Fruit fly (Drosophila melanogaster) whole organism, embryonic: ENCODE results near the gene Pdfr.

ENCODE experiments used
- CG10366 ChIP-seq: fragments of 200-800 bp; sonication (Bioruptor generic); IDR thresholded peaks from 2 replicates; pipeline ENCODE4 v1.3.6; 2022; ENCODE audit warnings: missing biosample characterization, missing genetic modification characterization
- CG10462 ChIP-seq: fragments of 200-800 bp; sonication (Bioruptor generic); optimal IDR thresholded peaks from 2 replicates; lab custom pipeline; 2016; ENCODE audit warnings: missing biosample characterization, missing genetic modification characterization
- CG10979 ChIP-seq: fragments of 200-800 bp; sonication (Bioruptor generic); optimal IDR thresholded peaks from 2 replicates; lab custom pipeline; 2018; ENCODE audit warnings: missing biosample characterization, mild to moderate bottlenecking, missing genetic modification characterization, moderate library complexity
- CG11398 ChIP-seq: fragments of 200-800 bp; sonication (Bioruptor generic); optimal IDR thresholded peaks from 2 replicates; lab custom pipeline; 2016; ENCODE audit warnings: missing biosample characterization, missing genetic modification characterization
- CG11723 ChIP-seq: fragments of 200-800 bp; sonication (Bioruptor generic); optimal IDR thresholded peaks from 2 replicates; lab custom pipeline; 2017; ENCODE audit warnings: missing biosample characterization, mild to moderate bottlenecking, missing genetic modification characterization
- CG12391 ChIP-seq: fragments of 200-800 bp; sonication (Bioruptor generic); optimal IDR thresholded peaks from 3 replicates; lab custom pipeline; 2018; ENCODE audit warnings: missing biosample characterization, mild to moderate bottlenecking, missing genetic modification characterization, moderate library complexity
- CG13624 ChIP-seq: fragments of 200-800 bp; sonication (Bioruptor generic); optimal IDR thresholded peaks from 2 replicates; lab custom pipeline; 2016; ENCODE audit warnings: missing biosample characterization, missing genetic modification characterization
- CG13894 ChIP-seq: fragments of 200-800 bp; sonication (Bioruptor generic); optimal IDR thresholded peaks from 3 replicates; lab custom pipeline; 2018; ENCODE audit warnings: missing biosample characterization, mild to moderate bottlenecking, missing genetic modification characterization, moderate library complexity
- CG14441 ChIP-seq: fragments of 200-800 bp; sonication (Bioruptor generic); IDR thresholded peaks from 2 replicates; pipeline ENCODE4 v1.3.6; 2022; ENCODE audit warnings: missing biosample characterization, missing genetic modification characterization
- CG14710 ChIP-seq: fragments of 200-800 bp; sonication (Bioruptor generic); optimal IDR thresholded peaks from 3 replicates; lab custom pipeline; 2019; ENCODE audit warnings: missing biosample characterization, mild to moderate bottlenecking, missing genetic modification characterization, moderate library complexity
- CG17385 ChIP-seq: fragments of 200-800 bp; sonication (Bioruptor generic); optimal IDR thresholded peaks from 3 replicates; lab custom pipeline; 2018; ENCODE audit warnings: missing biosample characterization, mild to moderate bottlenecking, missing genetic modification characterization
- CG2889 ChIP-seq: fragments of 200-800 bp; sonication (Bioruptor generic); IDR thresholded peaks from 3 replicates; pipeline ENCODE4 v1.3.6; 2022; ENCODE audit warnings: missing biosample characterization, missing genetic modification characterization
- CG4424 ChIP-seq: fragments of 200-800 bp; sonication (Bioruptor generic); optimal IDR thresholded peaks from 3 replicates; lab custom pipeline; 2016; ENCODE audit warnings: missing biosample characterization, missing genetic modification characterization
- CG4730 ChIP-seq: fragments of 200-800 bp; sonication (Bioruptor generic); IDR thresholded peaks from 2 replicates; pipeline ENCODE4 v1.3.6; 2022; ENCODE audit warnings: missing biosample characterization, missing genetic modification characterization
- CG6813 ChIP-seq: fragments of 200-800 bp; sonication (Bioruptor generic); optimal IDR thresholded peaks from 2 replicates; lab custom pipeline; 2017; ENCODE audit warnings: missing biosample characterization, missing genetic modification characterization, mild to moderate bottlenecking, moderate library complexity, missing genetic modification reagents
- CG6854 ChIP-seq: fragments of 200-800 bp; sonication (Bioruptor generic); optimal IDR thresholded peaks from 3 replicates; lab custom pipeline; 2017; ENCODE audit warnings: missing biosample characterization, mild to moderate bottlenecking, missing genetic modification characterization
- CG9817 ChIP-seq: fragments of 200-800 bp; sonication (Bioruptor generic); optimal IDR thresholded peaks from 2 replicates; lab custom pipeline; 2018; ENCODE audit warnings: missing biosample characterization, mild to moderate bottlenecking, missing genetic modification characterization, moderate library complexity
- CG9876 ChIP-seq: fragments of 200-800 bp; sonication (Bioruptor generic); optimal IDR thresholded peaks from 2 replicates; lab custom pipeline; 2016; ENCODE audit warnings: missing biosample characterization, missing genetic modification characterization
- CG9932 ChIP-seq: fragments of 200-800 bp; sonication (Bioruptor generic); IDR thresholded peaks from 2 replicates; pipeline ENCODE4 v1.3.6; 2022; ENCODE audit warnings: missing biosample characterization, missing genetic modification characterization
- Deaf1 ChIP-seq: fragments of 200-800 bp; optimal IDR thresholded peaks from 3 replicates; lab custom pipeline; 2019; ENCODE audit warnings: missing biosample characterization, mild to moderate bottlenecking, missing genetic modification characterization, moderate library complexity
- Dfd ChIP-seq, 2 experiments: fragments of >200 bp; optimal IDR thresholded peaks; 2 replicates each; lab custom pipeline; 2017; ENCODE audit warnings: missing biosample characterization in 2 of 2, missing genetic modification characterization in 2 of 2
- E2f2 ChIP-seq: fragments of 200-800 bp; sonication (Bioruptor generic); IDR thresholded peaks from 2 replicates; pipeline ENCODE4 v1.3.6; 2022; ENCODE audit warnings: missing biosample characterization, missing genetic modification characterization
- Ets97D ChIP-seq: fragments of 200-800 bp; sonication (Bioruptor generic); optimal IDR thresholded peaks from 3 replicates; lab custom pipeline; 2016; ENCODE audit warnings: missing biosample characterization, missing genetic modification characterization
- Hey ChIP-seq: fragments of 200-800 bp; sonication (Bioruptor generic); optimal IDR thresholded peaks from 3 replicates; lab custom pipeline; 2018; ENCODE audit warnings: missing biosample characterization, mild to moderate bottlenecking, missing genetic modification characterization
- Hr39 ChIP-seq: fragments of >200 bp; optimal IDR thresholded peaks from 2 replicates; lab custom pipeline; 2017
- MESR4 ChIP-seq: fragments of 200-800 bp; sonication (Bioruptor generic); optimal IDR thresholded peaks from 2 replicates; lab custom pipeline; 2018; ENCODE audit warnings: missing biosample characterization, mild to moderate bottlenecking, missing genetic modification characterization, moderate library complexity
- Mad ChIP-seq: fragments of 200-800 bp; sonication (Bioruptor generic); optimal IDR thresholded peaks from 2 replicates; lab custom pipeline; 2016; ENCODE audit warnings: missing biosample characterization, missing genetic modification characterization
- NC2β ChIP-seq: fragments of 200-800 bp; sonication (Bioruptor generic); optimal IDR thresholded peaks from 2 replicates; lab custom pipeline; 2016; ENCODE audit warnings: missing biosample characterization, missing genetic modification characterization
- Nf-YC ChIP-seq: fragments of 200-800 bp; optimal IDR thresholded peaks from 3 replicates; lab custom pipeline; 2019; ENCODE audit warnings: missing biosample characterization, mild to moderate bottlenecking, missing genetic modification characterization, moderate library complexity
- Ptx1 ChIP-seq: fragments of 200-800 bp; sonication (Bioruptor generic); IDR thresholded peaks from 2 replicates; pipeline ENCODE4 v1.3.6; 2022; ENCODE audit warnings: missing biosample characterization, missing genetic modification characterization
- Rx ChIP-seq: fragments of 200-800 bp; sonication (Bioruptor generic); IDR thresholded peaks from 2 replicates; pipeline ENCODE4 v1.3.6; 2022; ENCODE audit warnings: missing biosample characterization, missing genetic modification characterization
- Sox100B ChIP-seq: fragments of 200-800 bp; sonication (Bioruptor generic); optimal IDR thresholded peaks from 3 replicates; lab custom pipeline; 2018; ENCODE audit warnings: missing biosample characterization, mild to moderate bottlenecking, missing genetic modification characterization
- Sox102F ChIP-seq: fragments of 200-800 bp; sonication (Bioruptor generic); optimal IDR thresholded peaks from 2 replicates; lab custom pipeline; 2018; ENCODE audit warnings: missing biosample characterization, mild to moderate bottlenecking, missing genetic modification characterization, moderate library complexity
- bab2 ChIP-seq: fragments of 200-800 bp; sonication (Bioruptor generic); optimal IDR thresholded peaks from 2 replicates; lab custom pipeline; 2016; ENCODE audit warnings: missing biosample characterization, missing genetic modification characterization
- btn ChIP-seq: fragments of 200-800 bp; sonication (Bioruptor generic); optimal IDR thresholded peaks from 2 replicates; lab custom pipeline; 2016; ENCODE audit warnings: missing biosample characterization, missing genetic modification characterization
- cad ChIP-seq: fragments of >200 bp; optimal IDR thresholded peaks from 2 replicates; lab custom pipeline; 2017; ENCODE audit warnings: missing biosample characterization, missing genetic modification characterization
- ewg ChIP-seq: fragments of 200-800 bp; sonication (Bioruptor generic); optimal IDR thresholded peaks from 3 replicates; lab custom pipeline; 2017; ENCODE audit warnings: mild to moderate bottlenecking, missing biosample characterization, missing genetic modification reagents, missing genetic modification characterization
- fd96Cb ChIP-seq: fragments of 200-800 bp; sonication (Bioruptor generic); optimal IDR thresholded peaks from 2 replicates; lab custom pipeline; 2018; ENCODE audit warnings: missing biosample characterization, mild to moderate bottlenecking, missing genetic modification characterization, moderate library complexity
- gce ChIP-seq: fragments of 200-800 bp; sonication (Bioruptor generic); IDR thresholded peaks from 3 replicates; pipeline ENCODE4 v1.3.6; 2022; ENCODE audit warnings: missing biosample characterization, missing genetic modification characterization
- gsb-n ChIP-seq: fragments of 200-800 bp; sonication (Bioruptor generic); optimal IDR thresholded peaks from 3 replicates; lab custom pipeline; 2018; ENCODE audit warnings: missing biosample characterization, mild to moderate bottlenecking, missing genetic modification characterization
- inv ChIP-seq: fragments of 200-800 bp; sonication (Bioruptor generic); IDR thresholded peaks from 2 replicates; pipeline ENCODE4 v1.3.6; 2022; ENCODE audit warnings: missing biosample characterization, missing genetic modification characterization; ENCODE audit not compliant: partially characterized antibody
- jing ChIP-seq: fragments of 200-800 bp; sonication (Bioruptor generic); optimal IDR thresholded peaks from 2 replicates; lab custom pipeline; 2018; ENCODE audit warnings: missing biosample characterization, mild to moderate bottlenecking, missing genetic modification characterization
- prd ChIP-seq, 3 experiments: fragments of >200 bp in 2 of 3; fragments of 200-800 bp in 1 of 3; sonication (Bioruptor generic) in 1 of 3; optimal IDR thresholded peaks in 2 of 3; IDR thresholded peaks in 1 of 3; 2 replicates in 2 of 3; 3 replicates in 1 of 3; pipeline versions ENCODE4 v1.3.6 to Lab custom; 2017 to 2022; ENCODE audit warnings: missing biosample characterization in 1 of 3, missing genetic modification characterization in 1 of 3
- sc ChIP-seq, 3 experiments: fragments of >200 bp in 2 of 3; fragments of 200-800 bp in 1 of 3; sonication (Bioruptor generic) in 1 of 3; optimal IDR thresholded peaks; 2 replicates in 2 of 3; 3 replicates in 1 of 3; lab custom pipeline; 2017; ENCODE audit warnings: mild to moderate bottlenecking in 1 of 3, missing biosample characterization in 1 of 3, missing genetic modification characterization in 1 of 3, missing genetic modification reagents in 1 of 3
- sisA ChIP-seq: fragments of 200-800 bp; sonication (Bioruptor generic); IDR thresholded peaks from 2 replicates; pipeline ENCODE4 v1.3.6; 2022; ENCODE audit warnings: missing biosample characterization, missing genetic modification characterization
- slp2 ChIP-seq: fragments of 200-800 bp; sonication (Bioruptor generic); optimal IDR thresholded peaks from 2 replicates; lab custom pipeline; 2016; ENCODE audit warnings: missing biosample characterization, missing genetic modification characterization
- tll ChIP-seq, 2 experiments: fragments of 200-800 bp in 1 of 2; fragments of >200 bp in 1 of 2; sonication (Bioruptor generic) in 1 of 2; optimal IDR thresholded peaks; 2 replicates each; lab custom pipeline; 2017 to 2019; ENCODE audit warnings: missing biosample characterization in 2 of 2, missing genetic modification characterization in 2 of 2, mild to moderate bottlenecking in 1 of 2, moderate library complexity in 1 of 2
- tna ChIP-seq: fragments of 200-800 bp; sonication (Bioruptor generic); IDR thresholded peaks from 2 replicates; pipeline ENCODE4 v1.3.6; 2022; ENCODE audit warnings: missing biosample characterization, missing genetic modification characterization; ENCODE audit not compliant: partially characterized antibody
- toy ChIP-seq: fragments of 200-800 bp; sonication (Bioruptor generic); IDR thresholded peaks from 2 replicates; pipeline ENCODE4 v1.3.6; 2022; ENCODE audit warnings: missing biosample characterization, missing genetic modification characterization
- trh ChIP-seq: fragments of 200-800 bp; sonication (Bioruptor generic); optimal IDR thresholded peaks from 2 replicates; lab custom pipeline; 2016; ENCODE audit warnings: missing biosample characterization, missing genetic modification characterization
- zfh2 ChIP-seq: fragments of 200-800 bp; sonication (Bioruptor generic); optimal IDR thresholded peaks from 2 replicates; lab custom pipeline; 2016; ENCODE audit warnings: missing biosample characterization, missing genetic modification characterization

The Pdfr gene

DNA sequence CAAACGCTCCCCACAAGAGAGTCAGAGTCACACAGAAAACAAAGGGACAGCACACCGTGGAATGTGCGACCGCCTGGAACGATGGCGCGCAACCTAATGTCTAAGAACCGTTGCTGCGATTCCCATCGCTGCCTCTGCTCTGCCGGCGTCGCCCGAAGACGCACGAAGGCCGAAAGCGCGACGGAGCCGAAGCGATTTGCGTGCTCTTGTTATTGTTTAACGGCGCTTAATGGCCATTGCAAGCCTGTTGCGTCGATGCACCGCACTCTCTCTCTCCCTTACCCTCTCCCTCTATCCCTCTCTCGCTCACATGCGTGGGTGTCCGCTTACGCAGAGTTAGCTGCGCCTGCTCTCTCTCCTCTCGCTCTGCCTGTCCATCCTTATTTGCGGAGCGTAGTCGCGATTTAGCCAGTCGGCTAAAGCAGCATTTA, 6.7 kb upstream of the Pdfr start, which contains the start of gene trol (continued):
- TF ChIP-seq CG13624 (GFP tag; lab: Kevin White, UChicago) (no peak), Mad (GFP tag; lab: Kevin White, UChicago) (no peak), trh (GFP tag; lab: Kevin White, UChicago) (no peak), CG17385 (GFP tag; lab: Kevin White, UChicago) (no peak), CG10979 (tag; lab: Kevin White, UChicago) (no peak), CG12391 (tag; lab: Kevin White, UChicago) (no peak), CG14441 (GFP tag; lab: Robert Waterston, UW) (no peak), CG11398 (no peak), CG4424 (GFP tag; lab: Kevin White, UChicago) (no peak), CG4730 (GFP tag; lab: Robert Waterston, UW) (no peak), CG10366 (GFP tag; lab: Robert Waterston, UW) (no peak), ewg (GFP tag; lab: Kevin White, UChicago) (no peak), CG9817 (no peak), Rx (GFP tag; lab: Robert Waterston, UW) (no peak), CG13894 (tag; lab: Kevin White, UChicago) (no peak), slp2 (no peak), toy (GFP tag; lab: Robert Waterston, UW) (no peak), CG6813 (GFP tag; lab: Kevin White, UChicago) (no peak), gsb-n (tag; lab: Kevin White, UChicago) (no peak), CG9932 (GFP tag; lab: Robert Waterston, UW) (no peak), inv (GFP tag; lab: Robert Waterston, UW) (no peak), cad (GFP tag; lab: Kevin White, UChicago) (no peak), tll (GFP tag; optimal IDR thresholded peaks at IDR 0.05; lab: Kevin White, UChicago) (no peak), gce (GFP tag; lab: Robert Waterston, UW) (0 out of 3 replicates have a peak, but pooled peaks have one; percentile 18), sisA (GFP tag; lab: Robert Waterston, UW) (no peak), Deaf1 (tag; lab: Kevin White, UChicago) (peak; percentile 98), Dfd (GFP tag; optimal IDR thresholded peaks at IDR 0.05; lab: Kevin White, UChicago) (no peak), jing (GFP tag; lab: Kevin White, UChicago) (no peak), MESR4 (GFP tag; lab: Kevin White, UChicago) (no peak), CG6854 (no peak), tna (GFP tag; lab: Robert Waterston, UW) (no peak), prd (optimal IDR thresholded peaks at IDR 0.05; lab: Kevin White, UChicago) (no peak), prd (GFP tag; IDR thresholded peaks at IDR 0.05; lab: Robert Waterston, UW) (no peak), Ets97D (no peak), zfh2 (no peak), btn (GFP tag; lab: Kevin White, UChicago) (no peak), E2f2 (GFP tag; lab: Robert Waterston, UW) (no peak), CG14710 (no peak), CG11723 (GFP tag; lab: Kevin White, UChicago) (no peak), bab2 (no peak), NC2β (GFP tag; lab: Kevin White, UChicago) (no peak), CG2889 (GFP tag; lab: Robert Waterston, UW) (no peak), CG9876 (GFP tag; lab: Kevin White, UChicago) (no peak), Hr39 (lab: Kevin White, UChicago) (no peak), sc (optimal IDR thresholded peaks at IDR 0.05; lab: Kevin White, UChicago) (no peak), sc (GFP tag; optimal IDR thresholded peaks at IDR 0.05; lab: Kevin White, UChicago) (no peak), Nf-YC (tag; lab: Kevin White, UChicago) (peak; percentile 22), fd96Cb (tag; lab: Kevin White, UChicago) (no peak), Hey (tag; lab: Kevin White, UChicago) (no peak), Sox102F (GFP tag; lab: Kevin White, UChicago) (no peak), CG10462 (no peak), Sox100B (no peak), Ptx1 (GFP tag; lab: Robert Waterston, UW) (no peak)
